Comparison of ENCODE assay signal across 6 worm cellular contexts in the genomic region with DNA sequence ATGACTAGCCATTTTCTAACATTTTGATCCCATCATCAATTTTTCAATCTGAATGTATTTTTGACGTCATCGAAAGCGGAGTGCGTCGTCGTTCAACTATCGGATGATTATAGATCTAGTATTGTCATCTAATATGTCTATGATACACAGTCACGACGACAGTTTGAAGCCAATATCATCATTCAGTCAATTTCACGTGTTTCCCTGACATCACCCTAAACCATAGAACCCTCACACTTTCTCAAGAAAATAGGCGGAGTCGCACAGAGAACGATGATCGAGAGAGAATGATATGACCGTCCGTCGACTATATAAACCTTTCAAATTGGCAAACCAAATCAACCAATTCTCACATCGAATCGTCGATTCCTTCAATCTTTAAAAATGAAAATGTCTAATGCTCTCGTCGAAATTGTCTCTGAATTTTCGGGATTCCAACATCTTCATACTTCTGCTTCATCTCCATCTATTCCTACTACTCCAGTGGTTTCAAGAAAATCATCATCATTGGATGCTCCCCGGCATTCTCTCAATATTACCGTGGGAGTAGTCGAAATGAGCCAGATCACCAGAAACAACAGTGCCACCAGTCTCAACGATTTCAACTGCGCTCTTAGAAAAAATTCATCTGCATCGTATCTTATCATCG.
TF ChIP-seq lines count a peak whose summit lies in the region.

Gene F18E3.13, plus strand, starts transcription at position 385 of the 649 bp plus-strand sequence.

TF ChIP-seq in whole organism, L1 larva, 84 proteins besides CTCF, POLR2A, EP300 and RAD21 (continues in another document):
- TF ChIP-seq tbx-2 (tag; optimal IDR thresholded peaks at IDR 0.05; lab: Kevin White, UChicago): peak; percentile 70
- peak; percentile 65 for TF ChIP-seq skn-1 (tag; optimal IDR thresholded peaks at IDR 0.05; lab: Kevin White, UChicago)
- peak; percentile 53; the same call in 1 of the 2 replicates for TF ChIP-seq grh-1 (GFP tag; IDR thresholded peaks at IDR 0.05; lab: Robert Waterston, UW)
- TF ChIP-seq nhr-20 (tag; optimal IDR thresholded peaks at IDR 0.05; lab: Kevin White, UChicago): peak; percentile 95
- TF ChIP-seq C16A3.4 (tag; optimal IDR thresholded peaks at IDR 0.05; lab: Kevin White, UChicago): peak; percentile 43
- peak in 1 of 2 experiments; percentile 69 for TF ChIP-seq lin-35 (GFP tag; optimal IDR thresholded peaks at IDR 0.05; lab: Kevin White, UChicago)
- TF ChIP-seq elt-3 (tag; optimal IDR thresholded peaks at IDR 0.05; lab: Kevin White, UChicago): peak in 5 of 6 experiments; percentile 43 to 97 (median 69)
- TF ChIP-seq dpl-1 (GFP tag; optimal IDR thresholded peaks at IDR 0.05; lab: Kevin White, UChicago): peak in 1 of 3 experiments; percentile 24
- peak; percentile 34 for TF ChIP-seq nhr-47 (tag; optimal IDR thresholded peaks at IDR 0.05; lab: Kevin White, UChicago)
- TF ChIP-seq efl-1 (optimal IDR thresholded peaks at IDR 0.05; lab: Kevin White, UChicago): no peak
- TF ChIP-seq efl-1 (GFP tag; optimal IDR thresholded peaks at IDR 0.05 in 1 of 2; lab: Kevin White, UChicago): peak in 1 of 2 experiments; percentile 89
- TF ChIP-seq fkh-8 (tag; optimal IDR thresholded peaks at IDR 0.05; lab: Kevin White, UChicago): no peak
- no peak for TF ChIP-seq C34B4.2 (tag; optimal IDR thresholded peaks at IDR 0.05; lab: Kevin White, UChicago)

TF ChIP-seq in whole organism, L2 larva, 48 proteins besides CTCF, POLR2A, EP300 and RAD21 (continues in another document):
- TF ChIP-seq lin-39 (tag; optimal IDR thresholded peaks at IDR 0.05; lab: Kevin White, UChicago) (no peak), sma-3 (GFP tag; optimal IDR thresholded peaks at IDR 0.05; lab: Kevin White, UChicago) (peak; percentile 94), sem-4 (tag; optimal IDR thresholded peaks at IDR 0.05; lab: Kevin White, UChicago) (peak; percentile 48), egl-27 (tag; optimal IDR thresholded peaks at IDR 0.05; lab: Kevin White, UChicago) (peak; percentile 65), peb-1 (tag; optimal IDR thresholded peaks at IDR 0.05; lab: Kevin White, UChicago) (no peak), ztf-4 (tag; optimal IDR thresholded peaks at IDR 0.05; lab: Kevin White, UChicago) (no peak), nhr-129 (tag; optimal IDR thresholded peaks at IDR 0.05; lab: Kevin White, UChicago) (peak; percentile 69), F13H6.1 (tag; optimal IDR thresholded peaks at IDR 0.05; lab: Kevin White, UChicago) (peak; percentile 35), lsy-2 (tag; optimal IDR thresholded peaks at IDR 0.05; lab: Kevin White, UChicago) (peak in 1 of 2 experiments; percentile 25), nhr-6 (tag; optimal IDR thresholded peaks at IDR 0.05; lab: Kevin White, UChicago) (peak; percentile 63), ama-1 (optimal IDR thresholded peaks at IDR 0.05; lab: Kevin White, UChicago) (peak; percentile 86), gmeb-1 (tag; optimal IDR thresholded peaks at IDR 0.05; lab: Kevin White, UChicago) (no peak), mbf-1 (tag; optimal IDR thresholded peaks at IDR 0.05; lab: Kevin White, UChicago) (no peak), crh-2 (tag; optimal IDR thresholded peaks at IDR 0.05; lab: Kevin White, UChicago) (no peak)

TF ChIP-seq in whole organism, L3 larva, 47 proteins besides CTCF, POLR2A, EP300 and RAD21 (continues in another document):
- TF ChIP-seq jun-1 (tag; optimal IDR thresholded peaks at IDR 0.05; lab: Kevin White, UChicago) (peak; percentile 37), eor-1 (tag; optimal IDR thresholded peaks at IDR 0.05; lab: Kevin White, UChicago) (no peak), nhr-12 (tag; optimal IDR thresholded peaks at IDR 0.05; lab: Kevin White, UChicago) (no peak), tbx-2 (tag; optimal IDR thresholded peaks at IDR 0.05; lab: Kevin White, UChicago) (peak; percentile 34), egl-27 (tag; optimal IDR thresholded peaks at IDR 0.05; lab: Kevin White, UChicago) (peak; percentile 22), ceh-9 (tag; optimal IDR thresholded peaks at IDR 0.05; lab: Kevin White, UChicago) (no peak), ceh-28 (tag; optimal IDR thresholded peaks at IDR 0.05; lab: Kevin White, UChicago) (no peak), pqm-1 (tag; optimal IDR thresholded peaks at IDR 0.05; lab: Kevin White, UChicago) (no peak), nhr-23 (tag; optimal IDR thresholded peaks at IDR 0.05; lab: Kevin White, UChicago) (peak; percentile 85), elt-2 (tag; optimal IDR thresholded peaks at IDR 0.05; lab: Kevin White, UChicago) (no peak), mml-1 (tag; optimal IDR thresholded peaks at IDR 0.05; lab: Kevin White, UChicago) (no peak), lin-15B (tag; optimal IDR thresholded peaks at IDR 0.05; lab: Kevin White, UChicago) (no peak), snpc-4 (tag; optimal IDR thresholded peaks at IDR 0.05; lab: Kevin White, UChicago) (no peak), aly-2 (tag; optimal IDR thresholded peaks at IDR 0.05; lab: Kevin White, UChicago) (no peak), ama-1 (optimal IDR thresholded peaks at IDR 0.05; lab: Kevin White, UChicago) (peak; percentile 93)

TF ChIP-seq in whole organism, L4 larva, 104 proteins besides CTCF, POLR2A, EP300 and RAD21 (continues in another document):
- TF ChIP-seq nhr-237 (tag; optimal IDR thresholded peaks at IDR 0.05; lab: Kevin White, UChicago) (no peak), hlh-30 (tag; optimal IDR thresholded peaks at IDR 0.05; lab: Kevin White, UChicago; ENCODE audit: insufficient read depth) (peak; percentile 77), mxl-2 (GFP tag; conservative IDR thresholded peaks at IDR 0.05; lab: Robert Waterston, UW) (0 out of 2 replicates have a peak, but pooled peaks have one; percentile 22), ztf-11 (tag; optimal IDR thresholded peaks at IDR 0.05; lab: Kevin White, UChicago) (no peak), mxl-3 (GFP tag; optimal IDR thresholded peaks at IDR 0.05; lab: Kevin White, UChicago) (peak; percentile 72), lin-13 (GFP tag; optimal IDR thresholded peaks at IDR 0.05; lab: Kevin White, UChicago) (no peak), ceh-82 (tag; optimal IDR thresholded peaks at IDR 0.05; lab: Kevin White, UChicago) (no peak), T26A8.4 (GFP tag; IDR thresholded peaks at IDR 0.05; lab: Robert Waterston, UW) (peak; percentile 45; the same call in 1 of the 2 replicates), hlh-11 (tag; optimal IDR thresholded peaks at IDR 0.05; lab: Kevin White, UChicago) (peak; percentile 84), dmd-6 (GFP tag; IDR thresholded peaks at IDR 0.05; lab: Robert Waterston, UW) (peak; percentile 64), unc-62 (GFP tag; optimal IDR thresholded peaks at IDR 0.05 in 1 of 2; lab: Kevin White, UChicago) (peak in 1 of 2 experiments; percentile 55), unc-62 (tag; optimal IDR thresholded peaks at IDR 0.05; lab: Kevin White, UChicago) (no peak), egl-43 (GFP tag; IDR thresholded peaks at IDR 0.05; lab: Robert Waterston, UW) (no peak), madf-9 (GFP tag; conservative IDR thresholded peaks at IDR 0.05; lab: Robert Waterston, UW) (peak; percentile 24; the same call in 1 of the 2 replicates)

TF ChIP-seq in whole organism, mixed stage, embryonic, 35 proteins besides CTCF, POLR2A, EP300 and RAD21:
- TF ChIP-seq elt-3 (tag; optimal IDR thresholded peaks at IDR 0.05; lab: Kevin White, UChicago): peak; percentile 22
- peak; percentile 69 for TF ChIP-seq unc-62 (GFP tag; optimal IDR thresholded peaks at IDR 0.05; lab: Kevin White, UChicago)
- TF ChIP-seq lin-13 (tag; optimal IDR thresholded peaks at IDR 0.05; lab: Kevin White, UChicago): no peak

TF ChIP-seq in whole organism, young adult, 124 proteins besides CTCF, POLR2A, EP300 and RAD21 (continues in another document):
- TF ChIP-seq sea-2 (GFP tag; IDR thresholded peaks at IDR 0.05; lab: Robert Waterston, UW) (no peak), ztf-6 (GFP tag; IDR thresholded peaks at IDR 0.05; lab: Robert Waterston, UW) (no peak), ztf-3 (GFP tag; optimal IDR thresholded peaks at IDR 0.05; lab: Kevin White, UChicago) (no peak), chd-7 (tag; optimal IDR thresholded peaks at IDR 0.05; lab: Kevin White, UChicago) (peak; percentile 7), atf-7 (tag; optimal IDR thresholded peaks at IDR 0.05; lab: Kevin White, UChicago) (peak; percentile 69), ceh-58 (GFP tag; IDR thresholded peaks at IDR 0.05; lab: Robert Waterston, UW) (no peak), nhr-27 (tag; optimal IDR thresholded peaks at IDR 0.05; lab: Kevin White, UChicago) (no peak), egl-18 (GFP tag; IDR thresholded peaks at IDR 0.05; lab: Robert Waterston, UW) (no peak), xnd-1 (tag; optimal IDR thresholded peaks at IDR 0.05; lab: Kevin White, UChicago) (no peak), madf-10 (tag; optimal IDR thresholded peaks at IDR 0.05; lab: Kevin White, UChicago) (no peak), nhr-90 (tag; optimal IDR thresholded peaks at IDR 0.05; lab: Kevin White, UChicago) (no peak), K11D2.4 (GFP tag; IDR thresholded peaks at IDR 0.05; lab: Robert Waterston, UW) (0 out of 2 replicates have a peak, but pooled peaks have one; percentile 13), B0035.1 (tag; optimal IDR thresholded peaks at IDR 0.05; lab: Kevin White, UChicago) (no peak), egl-44 (GFP tag; IDR thresholded peaks at IDR 0.05; lab: Robert Waterston, UW) (no peak), sdz-38 (tag; optimal IDR thresholded peaks at IDR 0.05; lab: Kevin White, UChicago) (no peak), ztf-25 (GFP tag; IDR thresholded peaks at IDR 0.05; lab: Robert Waterston, UW) (no peak), F23B12.7 (tag; optimal IDR thresholded peaks at IDR 0.05; lab: Kevin White, UChicago; ENCODE audit: insufficient read depth) (no peak), lin-26 (GFP tag; IDR thresholded peaks at IDR 0.05; lab: Robert Waterston, UW) (0 out of 2 replicates have a peak, but pooled peaks have one; percentile 27), ama-1 (optimal IDR thresholded peaks at IDR 0.05; lab: Kevin White, UChicago) (peak; percentile 96), ama-1 (GFP tag; optimal IDR thresholded peaks at IDR 0.05; lab: Kevin White, UChicago) (no peak), lin-40 (tag; optimal IDR thresholded peaks at IDR 0.05; lab: Kevin White, UChicago) (peak; percentile 35), lin-35 (GFP tag; optimal IDR thresholded peaks at IDR 0.05; lab: Kevin White, UChicago) (no peak), repo-1 (tag; optimal IDR thresholded peaks at IDR 0.05; lab: Kevin White, UChicago) (no peak), unc-130 (GFP tag; optimal IDR thresholded peaks at IDR 0.05; lab: Kevin White, UChicago) (no peak), nhr-120 (GFP tag; IDR thresholded peaks at IDR 0.05; lab: Robert Waterston, UW) (no peak), hlh-12 (tag; optimal IDR thresholded peaks at IDR 0.05; lab: Kevin White, UChicago) (no peak), Y79H2A.3 (GFP tag; conservative IDR thresholded peaks at IDR 0.05; lab: Robert Waterston, UW) (no peak), let-607 (tag; optimal IDR thresholded peaks at IDR 0.05; lab: Kevin White, UChicago) (no peak), C17E4.6 (GFP tag; IDR thresholded peaks at IDR 0.05; lab: Robert Waterston, UW) (no peak), B0336.3 (GFP tag; IDR thresholded peaks at IDR 0.05; lab: Robert Waterston, UW) (no peak), ets-4 (GFP tag; optimal IDR thresholded peaks at IDR 0.05; lab: Kevin White, UChicago) (no peak)
